Worm (Caenorhabditis elegans) whole organism, young adult: ENCODE data around the gene F54H12.7.

Experiments used
- aptf-2 ChIP-seq: fragments of 200-800 bp; sonication (Bioruptor generic); conservative IDR thresholded peaks from 2 replicates; pipeline ENCODE4 v1.3.6; 2022; ENCODE audit warnings: missing genetic modification reagents, missing genetic modification characterization, missing compliant biosample characterization
- ceh-27 ChIP-seq: fragments of 200-800 bp; sonication (Bioruptor generic); optimal IDR thresholded peaks from 2 replicates; lab custom pipeline; 2018; ENCODE audit warnings: mild to moderate bottlenecking, missing genetic modification characterization, moderate library complexity, missing compliant biosample characterization
- dpl-1 ChIP-seq: fragments of 150-350 bp; optimal IDR thresholded peaks from 2 replicates; lab custom pipeline; 2014; ENCODE audit warnings: missing biosample characterization, missing genetic modification reagents, missing genetic modification characterization
- efl-1 ChIP-seq: fragments of 150-350 bp; optimal IDR thresholded peaks from 2 replicates; lab custom pipeline; 2014; ENCODE audit warnings: missing biosample characterization, missing genetic modification reagents, missing genetic modification characterization
- egl-18 ChIP-seq: fragments of 200-800 bp; sonication (Bioruptor generic); IDR thresholded peaks from 2 replicates; pipeline ENCODE4 v1.3.6; 2022; ENCODE audit warnings: missing genetic modification reagents, missing genetic modification characterization, missing compliant biosample characterization
- hlh-12 ChIP-seq: sonication (generic microtip); optimal IDR thresholded peaks from 2 replicates; lab custom pipeline; 2016; ENCODE audit warnings: missing genetic modification characterization, missing compliant biosample characterization
- hmg-1.2 ChIP-seq: fragments of 200-800 bp; sonication (Bioruptor generic); IDR thresholded peaks from 2 replicates; pipeline ENCODE4 v1.3.6; 2022; ENCODE audit warnings: missing genetic modification reagents, missing genetic modification characterization, missing compliant biosample characterization
- hmg-20 ChIP-seq: fragments of 200-800 bp; sonication (Bioruptor generic); IDR thresholded peaks from 2 replicates; pipeline ENCODE4 v1.3.6; 2022; ENCODE audit warnings: missing genetic modification reagents, missing genetic modification characterization, missing compliant biosample characterization
- rcor-1 ChIP-seq: fragments of 200-800 bp; sonication (Bioruptor generic); IDR thresholded peaks from 2 replicates; pipeline ENCODE4 v1.3.6; 2022; ENCODE audit warnings: missing genetic modification reagents, missing genetic modification characterization, missing compliant biosample characterization
- sea-2 ChIP-seq: fragments of 200-800 bp; sonication (Bioruptor generic); IDR thresholded peaks from 2 replicates; pipeline ENCODE4 v1.3.6; 2022; ENCODE audit warnings: missing genetic modification characterization, missing compliant biosample characterization
- snpc-4 ChIP-seq, 5 experiments: fragments of 150-350 bp in 1 of 5; sonication (generic microtip) in 4 of 5; optimal IDR thresholded peaks; 2 replicates each; lab custom pipeline; 2014 to 2018; ENCODE audit warnings: missing genetic modification characterization in 5 of 5, missing biosample characterization in 3 of 5, antibody characterized with exemption in 2 of 5, mild to moderate bottlenecking in 2 of 5, missing compliant biosample characterization in 2 of 5, missing genotype in 2 of 5, moderate library complexity in 2 of 5, missing genetic modification reagents in 1 of 5
- tbx-9 ChIP-seq: sonication (generic microtip); optimal IDR thresholded peaks from 2 replicates; lab custom pipeline; 2016; ENCODE audit warnings: borderline replicate concordance, missing genetic modification characterization, inconsistent platforms, missing compliant biosample characterization
- unc-62 ChIP-seq: fragments of 150-350 bp; optimal IDR thresholded peaks from 2 replicates; lab custom pipeline; 2014; ENCODE audit warnings: missing biosample characterization, missing genetic modification reagents, missing genetic modification characterization
- ztf-22 ChIP-seq: fragments of 200-800 bp; sonication (Bioruptor generic); optimal IDR thresholded peaks from 2 replicates; lab custom pipeline; 2018; ENCODE audit warnings: mild to moderate bottlenecking, missing genetic modification characterization, moderate library complexity, missing compliant biosample characterization

- TF ChIP-seq efl-1 (GFP tag; lab: Kevin White, UChicago) (no peak), ztf-22 (GFP tag; lab: Kevin White, UChicago) (no peak), unc-62 (GFP tag; lab: Kevin White, UChicago) (no peak), ceh-27 (GFP tag; lab: Kevin White, UChicago) (no peak), tbx-9 (tag; lab: Kevin White, UChicago) (no peak), snpc-4 (GFP tag; optimal IDR thresholded peaks at IDR 0.05; lab: Kevin White, UChicago) (no peak), snpc-4 (tag; optimal IDR thresholded peaks at IDR 0.05; lab: Kevin White, UChicago) (no peak), sea-2 (GFP tag; lab: Robert Waterston, UW) (no peak), aptf-2 (GFP tag; lab: Robert Waterston, UW) (no peak), hmg-1.2 (GFP tag; lab: Robert Waterston, UW) (no peak), hmg-20 (GFP tag; lab: Robert Waterston, UW) (no peak), dpl-1 (GFP tag; lab: Kevin White, UChicago) (no peak), hlh-12 (tag; lab: Kevin White, UChicago) (no peak), rcor-1 (no peak), egl-18 (no peak)
These were observed 2.9 kb downstream of the F54H12.7 start, which contains the start of gene F54H12.5 for ce11 chrIII:7972061-7972460.
